Fruit fly (Drosophila melanogaster) whole organism, embryonic: ENCODE data around the gene Bet5.

Source experiments
- Antp ChIP-seq: fragments of 200-800 bp; sonication (Bioruptor generic); optimal IDR thresholded peaks from 3 replicates; lab custom pipeline; 2016; ENCODE audit warnings: missing biosample characterization, missing genetic modification characterization
- Atf6 ChIP-seq: fragments of 200-800 bp; sonication (Bioruptor generic); IDR thresholded peaks from 2 replicates; pipeline ENCODE4 v1.3.6; 2022; ENCODE audit warnings: missing biosample characterization, missing genetic modification characterization
- BEAF-32 ChIP-seq: fragments of 200-800 bp; sonication (Bioruptor generic); optimal IDR thresholded peaks from 3 replicates; lab custom pipeline; 2017; ENCODE audit warnings: missing biosample characterization, missing genetic modification characterization, mild to moderate bottlenecking, moderate library complexity, missing genetic modification reagents
- Bgb ChIP-seq: fragments of 200-800 bp; sonication (Bioruptor generic); IDR thresholded peaks from 2 replicates; pipeline ENCODE4 v1.3.6; 2022; ENCODE audit warnings: missing biosample characterization, missing genetic modification characterization; ENCODE audit not compliant: partially characterized antibody
- CG10209 ChIP-seq: fragments of 200-800 bp; sonication (Bioruptor generic); optimal IDR thresholded peaks from 3 replicates; lab custom pipeline; 2017; ENCODE audit warnings: missing biosample characterization, mild to moderate bottlenecking, missing genetic modification characterization, missing genetic modification reagents
- CG10366 ChIP-seq: fragments of 200-800 bp; sonication (Bioruptor generic); IDR thresholded peaks from 2 replicates; pipeline ENCODE4 v1.3.6; 2022; ENCODE audit warnings: missing biosample characterization, missing genetic modification characterization
- CG13287 ChIP-seq: fragments of 200-800 bp; sonication (Bioruptor generic); IDR thresholded peaks from 2 replicates; pipeline ENCODE4 v1.3.6; 2022; ENCODE audit warnings: missing biosample characterization, missing genetic modification characterization; ENCODE audit not compliant: partially characterized antibody
- CG15514 ChIP-seq: fragments of 200-800 bp; sonication (Bioruptor generic); optimal IDR thresholded peaks from 3 replicates; lab custom pipeline; 2017; ENCODE audit warnings: missing biosample characterization, missing genetic modification characterization, mild to moderate bottlenecking, moderate library complexity, missing genetic modification reagents
- CG18011 ChIP-seq: fragments of 200-800 bp; sonication (Bioruptor generic); optimal IDR thresholded peaks from 2 replicates; lab custom pipeline; 2017; ENCODE audit warnings: missing biosample characterization, missing genetic modification characterization, mild to moderate bottlenecking, moderate library complexity, missing genotype
- CG1832 ChIP-seq: fragments of 200-800 bp; sonication (Bioruptor generic); optimal IDR thresholded peaks from 2 replicates; lab custom pipeline; 2017; ENCODE audit warnings: missing biosample characterization, mild to moderate bottlenecking, missing genetic modification characterization, inconsistent platforms
- CG32532 ChIP-seq: fragments of 200-800 bp; sonication (Bioruptor generic); IDR thresholded peaks from 2 replicates; pipeline ENCODE4 v1.3.6; 2022; ENCODE audit warnings: missing biosample characterization, missing genetic modification characterization
- CG3281 ChIP-seq: fragments of 200-800 bp; sonication (Bioruptor generic); optimal IDR thresholded peaks from 3 replicates; lab custom pipeline; 2017; ENCODE audit warnings: missing biosample characterization, mild to moderate bottlenecking, missing genetic modification characterization
- CG3407 ChIP-seq: fragments of 200-800 bp; sonication (Bioruptor generic); optimal IDR thresholded peaks from 2 replicates; lab custom pipeline; 2018; ENCODE audit warnings: missing biosample characterization, mild to moderate bottlenecking, missing genetic modification characterization
- CG34376 ChIP-seq: fragments of 200-800 bp; sonication (Bioruptor generic); optimal IDR thresholded peaks from 2 replicates; lab custom pipeline; 2018; ENCODE audit warnings: missing biosample characterization, mild to moderate bottlenecking, missing genetic modification characterization
- CG4707 ChIP-seq: fragments of 200-800 bp; sonication (Bioruptor generic); optimal IDR thresholded peaks from 2 replicates; lab custom pipeline; 2018; ENCODE audit warnings: missing biosample characterization, mild to moderate bottlenecking, missing genetic modification characterization, moderate library complexity
- CG7271 ChIP-seq: fragments of 200-800 bp; sonication (Bioruptor generic); optimal IDR thresholded peaks from 2 replicates; lab custom pipeline; 2018; ENCODE audit warnings: missing biosample characterization, mild to moderate bottlenecking, missing genetic modification characterization, moderate library complexity
- CG8290 ChIP-seq, 3 experiments: fragments of 200-800 bp; sonication (Bioruptor generic); optimal IDR thresholded peaks; 2 replicates each; lab custom pipeline; 2016 to 2019; ENCODE audit warnings: missing biosample characterization in 3 of 3, missing genetic modification characterization in 3 of 3, mild to moderate bottlenecking in 2 of 3, moderate library complexity in 1 of 3
- CG9437 ChIP-seq: fragments of 200-800 bp; sonication (Bioruptor generic); optimal IDR thresholded peaks from 2 replicates; lab custom pipeline; 2018; ENCODE audit warnings: missing biosample characterization, mild to moderate bottlenecking, missing genetic modification characterization
- CG9817 ChIP-seq: fragments of 200-800 bp; sonication (Bioruptor generic); optimal IDR thresholded peaks from 2 replicates; lab custom pipeline; 2018; ENCODE audit warnings: missing biosample characterization, mild to moderate bottlenecking, missing genetic modification characterization, moderate library complexity
- CHES-1-like ChIP-seq: fragments of 200-800 bp; sonication (Bioruptor generic); optimal IDR thresholded peaks from 2 replicates; lab custom pipeline; 2016; ENCODE audit warnings: missing biosample characterization, missing genetic modification characterization
- CTCF ChIP-seq: fragments of 200-800 bp; sonication (Bioruptor generic); optimal IDR thresholded peaks from 2 replicates; lab custom pipeline; 2017; ENCODE audit warnings: missing biosample characterization, mild to moderate bottlenecking, missing genetic modification characterization, moderate library complexity
- Dek ChIP-seq: fragments of 200-800 bp; sonication (Bioruptor generic); optimal IDR thresholded peaks from 3 replicates; lab custom pipeline; 2019; ENCODE audit warnings: missing biosample characterization, mild to moderate bottlenecking, missing genetic modification characterization, moderate library complexity
- Fer1 ChIP-seq: fragments of 200-800 bp; sonication (Bioruptor generic); optimal IDR thresholded peaks from 2 replicates; lab custom pipeline; 2017; ENCODE audit warnings: missing biosample characterization, mild to moderate bottlenecking, missing genetic modification characterization
- Fer3 ChIP-seq: fragments of 200-800 bp; sonication (Bioruptor generic); optimal IDR thresholded peaks from 2 replicates; lab custom pipeline; 2018; ENCODE audit warnings: missing biosample characterization, mild to moderate bottlenecking, missing genetic modification characterization, moderate library complexity
- HLH54F ChIP-seq: fragments of 200-800 bp; sonication (Bioruptor generic); optimal IDR thresholded peaks from 3 replicates; lab custom pipeline; 2016; ENCODE audit warnings: missing biosample characterization, missing genetic modification characterization
- Hr78 ChIP-seq, 2 experiments: fragments of 200-800 bp in 1 of 2; fragments of >200 bp in 1 of 2; sonication (Bioruptor generic) in 1 of 2; optimal IDR thresholded peaks; 2 replicates each; lab custom pipeline; 2017 to 2019; ENCODE audit warnings: missing biosample characterization in 2 of 2, missing genetic modification characterization in 2 of 2, mild to moderate bottlenecking in 1 of 2, moderate library complexity in 1 of 2
- Lpt ChIP-seq: fragments of >200 bp; optimal IDR thresholded peaks from 2 replicates; lab custom pipeline; 2018; ENCODE audit warnings: missing biosample characterization, missing genetic modification characterization
- Myb ChIP-seq: fragments of 200-800 bp; sonication (Bioruptor generic); optimal IDR thresholded peaks from 2 replicates; lab custom pipeline; 2016; ENCODE audit warnings: missing biosample characterization, missing genetic modification characterization
- NfI ChIP-seq: fragments of 200-800 bp; sonication (Bioruptor generic); optimal IDR thresholded peaks from 3 replicates; lab custom pipeline; 2018; ENCODE audit warnings: missing biosample characterization, mild to moderate bottlenecking, missing genetic modification characterization, moderate library complexity
- PHDP ChIP-seq: fragments of 200-800 bp; sonication (Bioruptor generic); optimal IDR thresholded peaks from 3 replicates; lab custom pipeline; 2018; ENCODE audit warnings: missing biosample characterization, mild to moderate bottlenecking, missing genetic modification characterization, moderate library complexity
- Taf1 ChIP-seq: fragments of 200-800 bp; sonication (Bioruptor generic); IDR thresholded peaks from 2 replicates; pipeline ENCODE4 v1.3.6; 2022; ENCODE audit warnings: missing biosample characterization, missing genetic modification characterization
- Tbp ChIP-seq: fragments of >200 bp; optimal IDR thresholded peaks from 2 replicates; lab custom pipeline; 2018; ENCODE audit warnings: missing biosample characterization, missing genetic modification characterization
- YL-1 ChIP-seq: fragments of 200-800 bp; sonication (Bioruptor generic); optimal IDR thresholded peaks from 3 replicates; lab custom pipeline; 2017; ENCODE audit warnings: missing biosample characterization, mild to moderate bottlenecking, missing genetic modification characterization
- bowl ChIP-seq: fragments of 200-800 bp; sonication (Bioruptor generic); IDR thresholded peaks from 2 replicates; pipeline ENCODE4 v1.3.6; 2022; ENCODE audit warnings: missing biosample characterization, missing genetic modification characterization
- cas ChIP-seq: fragments of 200-800 bp; sonication (Bioruptor generic); IDR thresholded peaks from 2 replicates; pipeline ENCODE4 v1.3.6; 2022; ENCODE audit warnings: missing biosample characterization, missing genetic modification characterization
- crol ChIP-seq: fragments of 200-800 bp; sonication (Bioruptor generic); IDR thresholded peaks from 2 replicates; pipeline ENCODE4 v1.3.6; 2022; ENCODE audit warnings: missing biosample characterization, missing genetic modification characterization
- dpn ChIP-seq, 2 experiments: fragments of 200-800 bp; sonication (Bioruptor generic); optimal IDR thresholded peaks; 3 replicates each; lab custom pipeline; 2016; ENCODE audit warnings: missing biosample characterization in 2 of 2, missing genetic modification characterization in 2 of 2
- ftz-f1 ChIP-seq: fragments of 200-800 bp; sonication (Bioruptor generic); optimal IDR thresholded peaks from 2 replicates; lab custom pipeline; 2016; ENCODE audit warnings: missing biosample characterization, missing genetic modification characterization
- grau ChIP-seq: fragments of 200-800 bp; optimal IDR thresholded peaks from 3 replicates; lab custom pipeline; 2019; ENCODE audit warnings: missing biosample characterization, mild to moderate bottlenecking, missing genetic modification characterization, moderate library complexity
- her ChIP-seq: fragments of 200-800 bp; sonication (Bioruptor generic); optimal IDR thresholded peaks from 2 replicates; lab custom pipeline; 2016; ENCODE audit warnings: missing biosample characterization, missing genetic modification characterization
- hkb ChIP-seq, 2 experiments: fragments of 200-800 bp in 1 of 2; fragments of >200 bp in 1 of 2; sonication (Bioruptor generic) in 1 of 2; IDR thresholded peaks in 1 of 2; optimal IDR thresholded peaks in 1 of 2; 2 replicates each; pipeline versions ENCODE4 v1.3.6 to Lab custom; 2017 to 2022; ENCODE audit warnings: missing biosample characterization in 1 of 2, missing genetic modification characterization in 1 of 2
- kni ChIP-seq: fragments of 200-800 bp; sonication (Bioruptor generic); optimal IDR thresholded peaks from 3 replicates; lab custom pipeline; 2017; ENCODE audit warnings: mild to moderate bottlenecking, missing biosample characterization, missing genetic modification reagents, missing genetic modification characterization
- maf-S ChIP-seq: fragments of 200-800 bp; sonication (Bioruptor generic); optimal IDR thresholded peaks from 2 replicates; lab custom pipeline; 2016; ENCODE audit warnings: missing biosample characterization, missing genetic modification characterization
- org-1 ChIP-seq: fragments of 200-800 bp; sonication (Bioruptor generic); optimal IDR thresholded peaks from 2 replicates; lab custom pipeline; 2017; ENCODE audit warnings: missing biosample characterization, missing genetic modification characterization
- tup ChIP-seq: fragments of 200-800 bp; sonication (Bioruptor generic); optimal IDR thresholded peaks from 2 replicates; lab custom pipeline; 2016; ENCODE audit warnings: missing biosample characterization, mild to moderate bottlenecking, missing genetic modification characterization, moderate library complexity
- unpg ChIP-seq: fragments of 200-800 bp; sonication (Bioruptor generic); optimal IDR thresholded peaks from 3 replicates; lab custom pipeline; 2018; ENCODE audit warnings: missing biosample characterization, mild to moderate bottlenecking, missing genetic modification characterization, moderate library complexity
- zfh2 ChIP-seq: fragments of 200-800 bp; sonication (Bioruptor generic); optimal IDR thresholded peaks from 2 replicates; lab custom pipeline; 2016; ENCODE audit warnings: missing biosample characterization, missing genetic modification characterization

Gene Bet5

dm6 chr3R:30134063-30135047 lies 45.7 kb upstream of the Bet5 start, which contains the start of gene Tpi (continued):
- no peak for TF ChIP-seq cas (GFP tag; lab: Robert Waterston, UW)
- no peak for TF ChIP-seq tup
- TF ChIP-seq CG15514 (GFP tag; lab: Kevin White, UChicago), result peak; percentile 76
- TF ChIP-seq hkb (optimal IDR thresholded peaks at IDR 0.05; lab: Kevin White, UChicago), result peak; percentile 97
- no peak for TF ChIP-seq hkb (GFP tag; IDR thresholded peaks at IDR 0.05; lab: Robert Waterston, UW)
- no peak for TF ChIP-seq CG4707 (GFP tag; lab: Kevin White, UChicago)
- TF ChIP-seq zfh2 (GFP tag; lab: Kevin White, UChicago), result peak; percentile 62
- TF ChIP-seq CHES-1-like (GFP tag; lab: Kevin White, UChicago), result peak; percentile 17
- peak; percentile 23 for TF ChIP-seq Antp (GFP tag; lab: Kevin White, UChicago)
- TF ChIP-seq Atf6 (GFP tag; lab: Robert Waterston, UW), result peak; percentile 57
- TF ChIP-seq CG10209, result peak; percentile 29
- TF ChIP-seq CG9437 (GFP tag; lab: Kevin White, UChicago), result peak; percentile 5
- peak; percentile 38 for TF ChIP-seq CG3281 (GFP tag; lab: Kevin White, UChicago)
- TF ChIP-seq CG8290 (GFP tag; optimal IDR thresholded peaks at IDR 0.05; lab: Kevin White, UChicago), result no peak
- TF ChIP-seq CG8290 (tag; optimal IDR thresholded peaks at IDR 0.05; lab: Kevin White, UChicago), result peak in 1 of 2 experiments; percentile 71
- TF ChIP-seq HLH54F, result peak; percentile 26
- peak in 1 of 2 experiments; percentile 9 for TF ChIP-seq dpn (GFP tag; optimal IDR thresholded peaks at IDR 0.05; lab: Kevin White, UChicago)
- TF ChIP-seq Myb (GFP tag; lab: Kevin White, UChicago), result peak; percentile 82
- TF ChIP-seq CG32532 (GFP tag; lab: Robert Waterston, UW), result peak; percentile 50; the same call in 1 of the 2 replicates
- TF ChIP-seq org-1, result peak; percentile 2
- no peak; the same call in 1 of the 2 replicates for TF ChIP-seq Bgb (GFP tag; lab: Robert Waterston, UW)
- TF ChIP-seq PHDP (tag; lab: Kevin White, UChicago), result peak; percentile 67
- TF ChIP-seq maf-S (GFP tag; lab: Kevin White, UChicago), result no peak
- peak; percentile 1 for TF ChIP-seq CG34376 (GFP tag; lab: Kevin White, UChicago)
- peak; percentile 62 for TF ChIP-seq unpg (GFP tag; lab: Kevin White, UChicago)
- peak; percentile 29 for TF ChIP-seq BEAF-32 (GFP tag; lab: Kevin White, UChicago)
- peak; percentile 63 for TF ChIP-seq grau (tag; lab: Kevin White, UChicago)
- TF ChIP-seq ftz-f1 (GFP tag; lab: Kevin White, UChicago), result peak; percentile 84
- peak; percentile 87 for TF ChIP-seq CTCF (GFP tag; lab: Kevin White, UChicago)
- peak in 1 of 2 experiments; percentile 73 for TF ChIP-seq Hr78 (GFP tag; optimal IDR thresholded peaks at IDR 0.05; lab: Kevin White, UChicago)
- peak; percentile 31 for TF ChIP-seq her
- TF ChIP-seq Dek (tag; lab: Kevin White, UChicago), result peak; percentile 29
- peak; percentile 29 for TF ChIP-seq Fer3
- no peak for TF ChIP-seq crol (GFP tag; lab: Robert Waterston, UW)
- no peak for TF ChIP-seq Lpt (GFP tag; lab: Kevin White, UChicago)
- TF ChIP-seq CG10366 (GFP tag; lab: Robert Waterston, UW), result no peak; the same call in 1 of the 2 replicates
- TF ChIP-seq CG13287 (GFP tag; lab: Robert Waterston, UW), result peak; percentile 22; the same call in 1 of the 2 replicates
- TF ChIP-seq YL-1 (GFP tag; lab: Kevin White, UChicago), result peak; percentile 50
- peak; percentile 22 for TF ChIP-seq Fer1
- TF ChIP-seq CG7271 (tag; lab: Kevin White, UChicago), result no peak
- TF ChIP-seq Tbp (GFP tag; lab: Kevin White, UChicago), result no peak
- TF ChIP-seq bowl (GFP tag; lab: Robert Waterston, UW), result no peak
- TF ChIP-seq CG1832 (GFP tag; lab: Kevin White, UChicago), result no peak
- TF ChIP-seq NfI (GFP tag; lab: Kevin White, UChicago), result peak; percentile 35
- no peak for TF ChIP-seq Taf1 (GFP tag; lab: Robert Waterston, UW)
- peak; percentile 19 for TF ChIP-seq CG18011 (GFP tag; lab: Kevin White, UChicago)
- TF ChIP-seq kni (GFP tag; lab: Kevin White, UChicago), result no peak
- no peak for TF ChIP-seq CG3407 (GFP tag; lab: Kevin White, UChicago)
- peak; percentile 20 for TF ChIP-seq CG9817 (tag; lab: Kevin White, UChicago)
